Worm (Caenorhabditis elegans): ENCODE results near the gene C12D12.1.

C12D12.1 gene

ce11 chrX:3547097-3547496 lies 48.0 kb downstream of the C12D12.1 start:
- no peak for TF ChIP-seq flh-1 (GFP tag; optimal IDR thresholded peaks at IDR 0.05)
- TF ChIP-seq drap-1 (GFP tag; optimal IDR thresholded peaks at IDR 0.05): no peak
- TF ChIP-seq mep-1 (tag; optimal IDR thresholded peaks at IDR 0.05): no peak
- TF ChIP-seq nhr-237 (tag; optimal IDR thresholded peaks at IDR 0.05): no peak
- TF ChIP-seq mab-5 (tag; optimal IDR thresholded peaks at IDR 0.05): no peak
- no peak for TF ChIP-seq hlh-1 (tag; optimal IDR thresholded peaks at IDR 0.05)
- TF ChIP-seq elt-1 (tag; optimal IDR thresholded peaks at IDR 0.05; ENCODE audit: borderline replicate concordance, insufficient read depth): no peak
- TF ChIP-seq sem-2 (GFP tag; optimal IDR thresholded peaks at IDR 0.05): no peak

- TF ChIP-seq unc-62 (GFP tag; optimal IDR thresholded peaks at IDR 0.05) (no peak), hlh-1 (tag; optimal IDR thresholded peaks at IDR 0.05) (no peak), elt-1 (tag; optimal IDR thresholded peaks at IDR 0.05; ENCODE audit: borderline replicate concordance, insufficient read depth) (no peak), ceh-43 (GFP tag; optimal IDR thresholded peaks at IDR 0.05) (no peak), ceh-83 (GFP tag; optimal IDR thresholded peaks at IDR 0.05) (no peak), unc-120 (tag; optimal IDR thresholded peaks at IDR 0.05; ENCODE audit: poor library complexity, severe bottlenecking) (no peak), bed-3 (GFP tag; optimal IDR thresholded peaks at IDR 0.05) (no peak), sem-2 (GFP tag; optimal IDR thresholded peaks at IDR 0.05) (no peak), zip-8 (tag; optimal IDR thresholded peaks at IDR 0.05) (no peak), ceh-39 (tag; optimal IDR thresholded peaks at IDR 0.05) (no peak), tbx-8 (GFP tag; optimal IDR thresholded peaks at IDR 0.05) (no peak), ham-2 (GFP tag; optimal IDR thresholded peaks at IDR 0.05) (no peak), snpc-4 (tag; optimal IDR thresholded peaks at IDR 0.05) (no peak), nhr-237 (tag; optimal IDR thresholded peaks at IDR 0.05) (no peak), drap-1 (GFP tag; optimal IDR thresholded peaks at IDR 0.05) (no peak), lsy-2 (tag; optimal IDR thresholded peaks at IDR 0.05) (no peak), pha-4 (tag; optimal IDR thresholded peaks at IDR 0.05) (no peak), mab-5 (tag; optimal IDR thresholded peaks at IDR 0.05) (no peak)
Observed at ce11 chrX:3547828-3548227, 48.8 kb downstream of the C12D12.1 start.

ce11 chrX:3548716-3549115 lies 49.7 kb downstream of the C12D12.1 start:
- TF ChIP-seq snpc-4 (tag; optimal IDR thresholded peaks at IDR 0.05) (no peak), ceh-39 (tag; optimal IDR thresholded peaks at IDR 0.05) (no peak), ztf-11 (tag; optimal IDR thresholded peaks at IDR 0.05) (no peak), elt-1 (tag; optimal IDR thresholded peaks at IDR 0.05; ENCODE audit: borderline replicate concordance, insufficient read depth) (no peak), lsy-2 (tag; optimal IDR thresholded peaks at IDR 0.05) (no peak), ceh-83 (GFP tag; optimal IDR thresholded peaks at IDR 0.05) (no peak), cnd-1 (tag; optimal IDR thresholded peaks at IDR 0.05) (no peak), nhr-76 (tag; optimal IDR thresholded peaks at IDR 0.05) (no peak), nhr-237 (tag; optimal IDR thresholded peaks at IDR 0.05) (no peak)

- TF ChIP-seq elt-3 (tag; optimal IDR thresholded peaks at IDR 0.05) (no peak), ceh-83 (GFP tag; optimal IDR thresholded peaks at IDR 0.05) (no peak), M03D4.4 (tag; optimal IDR thresholded peaks at IDR 0.05) (no peak), ceh-39 (tag; optimal IDR thresholded peaks at IDR 0.05) (no peak), lin-13 (tag; optimal IDR thresholded peaks at IDR 0.05) (no peak)
Observed at ce11 chrX:3551173-3551572, 52.1 kb downstream of the C12D12.1 start.

ce11 chrX:3552948-3553347 lies 53.9 kb downstream of the C12D12.1 start:
- TF ChIP-seq nhr-76 (tag; optimal IDR thresholded peaks at IDR 0.05): no peak
- no peak for TF ChIP-seq cnd-1 (tag; optimal IDR thresholded peaks at IDR 0.05)
- no peak for TF ChIP-seq mep-1 (tag; optimal IDR thresholded peaks at IDR 0.05)
- no peak for TF ChIP-seq sptf-1 (tag; optimal IDR thresholded peaks at IDR 0.05)
- TF ChIP-seq drap-1 (GFP tag; optimal IDR thresholded peaks at IDR 0.05): no peak
- no peak for TF ChIP-seq mls-2 (tag; optimal IDR thresholded peaks at IDR 0.05)
- TF ChIP-seq unc-39 (tag; optimal IDR thresholded peaks at IDR 0.05): no peak
- no peak for TF ChIP-seq nhr-12 (tag; optimal IDR thresholded peaks at IDR 0.05)
- TF ChIP-seq lin-32 (GFP tag; optimal IDR thresholded peaks at IDR 0.05): no peak
- TF ChIP-seq unc-120 (tag; optimal IDR thresholded peaks at IDR 0.05; ENCODE audit: poor library complexity, severe bottlenecking): no peak

Data from whole organism, mixed stage, embryonic.